Worm (Caenorhabditis elegans) whole organism, midembryonic: ENCODE results near the gene F35F10.1.
A peak's percentile ranks its signal among the peaks of the same experiment; 100 is the strongest.

Source experiments
- T22C8.4 ChIP-seq: fragments of 200-800 bp; sonication (Bioruptor generic); IDR thresholded peaks from 2 replicates; pipeline ENCODE4 v1.3.6; 2022; ENCODE audit warnings: missing genetic modification characterization, missing compliant biosample characterization
- cog-1 ChIP-seq: sonication (generic microtip); optimal IDR thresholded peaks from 2 replicates; lab custom pipeline; 2016; ENCODE audit warnings: missing genetic modification characterization, missing compliant biosample characterization
- flt-1 ChIP-seq: fragments of 200-800 bp; sonication (Bioruptor generic); IDR thresholded peaks from 2 replicates; pipeline ENCODE4 v1.3.6; 2022; ENCODE audit warnings: missing genetic modification characterization, missing compliant biosample characterization
- klf-2 ChIP-seq: fragments of 200-800 bp; sonication (Bioruptor generic); conservative IDR thresholded peaks from 2 replicates; pipeline ENCODE4 v1.3.6; 2022; ENCODE audit warnings: missing genetic modification reagents, missing genetic modification characterization, missing compliant biosample characterization
- med-1 ChIP-seq: sonication (generic microtip); optimal IDR thresholded peaks from 2 replicates; lab custom pipeline; 2017; ENCODE audit warnings: missing genetic modification characterization, mild to moderate bottlenecking, missing compliant biosample characterization, antibody characterized with exemption, missing genetic modification reagents; ENCODE audit not compliant: insufficient read depth
- ref-1 ChIP-seq: fragments of 200-800 bp; sonication (Bioruptor generic); conservative IDR thresholded peaks from 2 replicates; pipeline ENCODE4 v1.3.6; 2022; ENCODE audit warnings: missing genetic modification reagents, missing genetic modification characterization, missing compliant biosample characterization
- tab-1 ChIP-seq: fragments of 200-800 bp; sonication (Bioruptor generic); IDR thresholded peaks from 2 replicates; pipeline ENCODE4 v1.3.6; 2022; ENCODE audit warnings: missing genetic modification characterization, missing compliant biosample characterization
- ztf-23 ChIP-seq: fragments of 200-800 bp; sonication (Bioruptor generic); IDR thresholded peaks from 2 replicates; pipeline ENCODE4 v1.3.6; 2022; ENCODE audit warnings: missing genetic modification reagents, missing genetic modification characterization, missing compliant biosample characterization
- ztf-29 ChIP-seq: fragments of 200-800 bp; sonication (Bioruptor generic); IDR thresholded peaks from 2 replicates; pipeline ENCODE4 v1.3.6; 2022; ENCODE audit warnings: missing genetic modification reagents, missing genetic modification characterization, missing compliant biosample characterization

F35F10.1 gene

DNA sequence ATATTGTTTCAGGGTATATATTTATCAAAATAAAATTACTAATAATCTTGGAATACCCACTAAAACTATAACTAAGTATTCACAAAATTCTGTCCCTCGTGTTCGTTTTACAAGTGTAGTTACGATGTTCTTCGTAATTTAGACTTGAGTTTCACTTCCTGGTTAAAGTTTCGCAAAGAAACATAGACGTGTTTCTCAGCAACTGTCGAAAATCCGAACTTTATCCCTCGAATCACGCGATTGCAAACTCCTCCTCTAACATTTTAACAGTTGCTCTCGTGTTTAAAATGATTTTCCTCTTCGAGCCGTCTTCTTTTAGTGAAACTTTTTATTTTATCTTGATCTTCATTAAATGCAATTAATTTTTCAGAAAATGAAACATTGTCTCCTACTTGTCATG is 36.1 kb upstream of the F35F10.1 start, which contains the start of gene T28A11.2:
T28A11.2 (plus strand) TSS at position 371 of the 400 bp plus-strand sequence.
- TF ChIP-seq T22C8.4 (GFP tag; lab: Robert Waterston, UW) (no peak), med-1 (GFP tag; lab: Kevin White, UChicago) (no peak), ztf-29 (GFP tag; lab: Robert Waterston, UW) (no peak), klf-2 (GFP tag; lab: Robert Waterston, UW) (no peak), flt-1 (GFP tag; lab: Robert Waterston, UW) (no peak), ref-1 (GFP tag; lab: Robert Waterston, UW) (no peak), cog-1 (tag; lab: Kevin White, UChicago) (no peak), ztf-23 (GFP tag; lab: Robert Waterston, UW) (no peak), tab-1 (GFP tag; lab: Robert Waterston, UW) (no peak)

DNA sequence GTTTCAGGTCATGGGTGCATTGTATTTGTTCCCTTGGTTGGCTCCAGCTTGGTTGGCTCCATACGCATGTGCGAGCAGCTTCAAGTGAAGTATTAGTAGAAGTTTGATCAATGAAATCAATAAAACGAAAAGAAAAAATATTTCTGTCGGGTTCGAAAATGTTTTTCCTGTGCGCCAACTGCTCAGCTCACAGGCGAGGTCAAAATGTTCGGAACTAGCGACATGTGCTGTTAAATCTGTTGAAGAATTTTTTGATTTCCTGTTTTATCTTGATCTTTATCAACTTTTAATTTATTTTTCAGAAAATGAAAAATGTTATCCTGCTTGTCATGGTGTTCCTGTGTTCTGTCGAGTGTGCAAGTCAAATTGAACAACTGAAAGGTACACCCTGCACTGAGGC is 34.6 kb upstream of the F35F10.1 start, which contains the start of gene T28A11.25:
T28A11.25 (plus strand) TSS at position 301 of the 400 bp plus-strand sequence.
- no peak for TF ChIP-seq med-1 (GFP tag; lab: Kevin White, UChicago)

DNA sequence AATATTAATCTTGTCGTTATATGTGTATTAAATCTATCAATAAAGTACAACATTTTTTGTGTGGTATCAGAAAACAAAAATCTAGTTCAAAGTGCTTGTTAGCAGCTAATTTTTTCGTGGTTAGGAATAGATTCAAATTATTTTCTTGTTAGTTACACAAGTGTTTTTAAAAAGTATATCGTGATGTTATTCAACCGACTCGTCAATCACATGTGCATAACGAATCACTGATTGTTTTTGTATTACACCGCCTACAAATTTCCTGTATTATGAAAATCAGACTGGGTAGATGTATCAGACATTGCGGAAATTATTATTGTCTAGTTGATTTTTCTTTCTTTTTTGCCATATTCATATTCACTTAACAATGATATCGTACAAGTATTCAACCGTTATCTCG is 33.1 kb upstream of the F35F10.1 start, which contains the start of gene str-64:
str-64 (plus strand) TSS at position 301 of the 400 bp plus-strand sequence.
- TF ChIP-seq T22C8.4 (GFP tag; lab: Robert Waterston, UW) (no peak), klf-2 (GFP tag; lab: Robert Waterston, UW) (no peak), cog-1 (tag; lab: Kevin White, UChicago) (no peak), ztf-29 (GFP tag; lab: Robert Waterston, UW) (no peak), tab-1 (GFP tag; lab: Robert Waterston, UW) (no peak), ztf-23 (GFP tag; lab: Robert Waterston, UW) (no peak), flt-1 (GFP tag; lab: Robert Waterston, UW) (no peak)

DNA sequence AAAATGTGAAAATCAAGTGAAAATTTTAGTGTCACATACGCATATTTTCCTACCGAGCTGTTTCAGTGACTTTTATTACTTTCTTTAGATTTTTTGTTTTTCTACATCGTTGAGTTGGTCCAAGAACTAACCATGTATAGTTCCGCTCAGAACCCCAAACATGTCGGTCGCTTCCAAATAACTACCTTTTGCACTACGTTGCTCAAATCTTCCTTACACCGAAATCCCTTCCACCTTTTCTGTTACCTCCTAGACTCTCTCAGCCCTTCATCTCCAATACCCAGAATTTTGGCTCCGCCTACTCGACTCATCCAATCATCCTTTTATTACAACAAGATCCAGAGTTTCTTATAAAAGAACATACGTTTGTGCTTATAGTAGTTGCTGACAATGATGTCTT is 31.5 kb upstream of the F35F10.1 start, which contains the start of gene F35F10.5:
F35F10.5 (plus strand) TSS at position 301 of the 400 bp plus-strand sequence.
- TF ChIP-seq ztf-23 (GFP tag; lab: Robert Waterston, UW) (0 out of 2 replicates have a peak, but pooled peaks have one; percentile 25), ztf-29 (GFP tag; lab: Robert Waterston, UW) (no peak)

DNA sequence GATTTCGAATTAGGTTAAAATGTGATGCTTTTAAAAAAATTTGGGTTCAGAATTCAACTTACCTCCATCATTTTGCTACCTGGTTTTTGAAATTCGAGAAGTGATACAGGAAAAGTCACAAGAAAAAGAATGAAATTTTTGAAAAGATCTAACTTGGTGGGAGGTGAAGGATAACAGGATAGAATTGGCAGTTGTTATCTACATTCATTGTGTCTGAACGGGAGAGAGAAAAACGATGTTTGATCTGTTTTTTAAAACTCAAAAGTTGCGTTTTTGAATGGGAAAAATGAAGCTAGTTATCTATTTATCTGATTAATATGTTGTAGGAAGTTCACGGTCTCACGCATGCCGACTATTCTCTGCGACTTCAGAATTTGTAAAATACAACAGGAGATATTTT is 28.8 kb upstream of the F35F10.1 start, which contains the start of gene F35F10.7:
F35F10.7 (minus strand) TSS at position 101 of the 400 bp plus-strand sequence.
- TF ChIP-seq cog-1 (tag; lab: Kevin White, UChicago) (no peak), tab-1 (GFP tag; lab: Robert Waterston, UW) (no peak), ztf-29 (GFP tag; lab: Robert Waterston, UW) (no peak), ztf-23 (GFP tag; lab: Robert Waterston, UW) (no peak), med-1 (GFP tag; lab: Kevin White, UChicago) (no peak), klf-2 (GFP tag; lab: Robert Waterston, UW) (no peak)

DNA sequence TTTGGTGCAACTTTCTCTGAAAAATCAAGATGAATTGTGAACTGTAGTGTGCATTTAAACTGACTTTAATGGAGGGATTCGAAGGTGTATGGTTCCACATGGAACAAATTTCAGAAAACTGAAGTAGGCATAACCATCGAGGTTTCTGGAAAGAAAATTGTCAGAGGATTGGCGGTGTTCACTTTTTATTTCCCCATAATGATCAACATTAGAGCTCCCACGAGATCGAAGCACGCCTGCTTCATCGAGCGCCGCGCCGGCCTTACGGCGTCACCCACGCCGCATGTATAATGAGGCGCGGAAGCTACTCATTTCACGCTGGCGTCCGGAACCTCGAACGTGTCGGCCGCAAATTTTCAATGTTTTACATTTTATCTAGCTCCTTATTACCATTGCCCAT is 28.0 kb upstream of the F35F10.1 start:
- no peak for TF ChIP-seq ztf-29 (GFP tag; lab: Robert Waterston, UW)
- no peak for TF ChIP-seq ref-1 (GFP tag; lab: Robert Waterston, UW)
- no peak for TF ChIP-seq cog-1 (tag; lab: Kevin White, UChicago)
- TF ChIP-seq ztf-23 (GFP tag; lab: Robert Waterston, UW), result no peak
- TF ChIP-seq med-1 (GFP tag; lab: Kevin White, UChicago), result no peak
- no peak for TF ChIP-seq klf-2 (GFP tag; lab: Robert Waterston, UW)
- no peak for TF ChIP-seq T22C8.4 (GFP tag; lab: Robert Waterston, UW)
- no peak for TF ChIP-seq tab-1 (GFP tag; lab: Robert Waterston, UW)
- TF ChIP-seq flt-1 (GFP tag; lab: Robert Waterston, UW), result no peak

DNA sequence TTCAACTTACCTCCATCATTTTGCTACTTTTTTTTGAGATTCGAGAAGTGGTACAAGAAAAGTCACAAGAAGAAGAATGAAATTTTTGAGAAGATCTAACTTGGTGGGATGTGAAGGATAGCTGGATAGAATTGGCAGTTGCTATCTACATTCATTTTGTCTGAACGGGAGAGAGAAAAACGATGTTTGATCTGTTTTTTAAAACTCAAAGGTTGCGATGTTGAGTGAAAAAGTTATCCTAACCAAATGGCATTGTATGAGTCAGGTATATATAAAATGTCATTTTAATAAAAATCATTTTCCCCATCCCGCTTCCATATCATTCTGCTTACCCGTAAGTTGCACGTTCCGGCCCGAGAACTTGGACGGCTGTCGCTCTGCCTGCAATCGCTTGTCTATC is 26.8 kb upstream of the F35F10.1 start, which contains the start of gene F35F10.6:
F35F10.6 (minus strand) TSS at position 101 of the 400 bp plus-strand sequence.
- TF ChIP-seq klf-2 (GFP tag; lab: Robert Waterston, UW) (no peak), tab-1 (GFP tag; lab: Robert Waterston, UW) (no peak), ztf-29 (GFP tag; lab: Robert Waterston, UW) (no peak), med-1 (GFP tag; lab: Kevin White, UChicago) (no peak), ref-1 (GFP tag; lab: Robert Waterston, UW) (no peak), flt-1 (GFP tag; lab: Robert Waterston, UW) (no peak)

DNA sequence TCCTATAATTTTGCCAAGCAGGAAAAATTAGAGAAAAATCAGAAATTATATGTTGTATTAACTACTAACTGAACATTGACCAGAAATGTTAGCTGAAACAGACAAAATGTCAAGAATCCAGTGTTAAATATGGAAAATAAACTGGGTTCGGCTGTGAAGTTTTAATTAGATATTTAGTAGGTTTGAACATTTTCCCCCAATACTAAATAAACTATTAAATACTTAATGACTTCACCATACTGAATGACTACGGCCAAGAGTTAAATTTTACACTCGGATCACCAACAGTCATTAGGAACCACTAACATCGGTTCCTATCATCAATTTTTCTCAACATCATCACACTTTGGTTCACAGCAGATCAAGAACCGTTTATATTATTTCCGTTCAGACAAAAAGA is 20.7 kb upstream of the F35F10.1 start:
- TF ChIP-seq cog-1 (tag; lab: Kevin White, UChicago) (no peak), ztf-29 (GFP tag; lab: Robert Waterston, UW) (no peak), tab-1 (GFP tag; lab: Robert Waterston, UW) (no peak), ref-1 (GFP tag; lab: Robert Waterston, UW) (no peak), T22C8.4 (GFP tag; lab: Robert Waterston, UW) (no peak), flt-1 (GFP tag; lab: Robert Waterston, UW) (no peak)

DNA sequence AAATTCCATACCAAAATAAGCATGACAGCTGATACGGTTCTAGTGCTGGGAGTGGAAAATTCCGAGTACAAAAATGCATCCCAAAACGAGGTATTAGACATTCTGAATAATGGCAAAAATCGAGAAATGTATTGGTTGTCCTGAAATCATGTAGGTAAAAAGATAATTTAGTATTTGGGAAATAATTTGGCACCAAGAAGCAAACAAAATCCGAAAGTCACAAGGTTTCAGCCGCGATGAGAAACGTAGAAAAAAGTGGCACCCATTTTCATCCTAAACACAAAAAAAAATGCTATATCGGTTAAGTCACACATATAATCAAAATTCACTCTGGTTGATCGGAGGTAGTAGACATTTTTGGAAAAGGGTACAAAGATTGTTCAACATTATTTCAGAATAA is 18.3 kb upstream of the F35F10.1 start, which contains the start of gene srx-122:
srx-122 (minus strand) TSS at position 101 of the 400 bp plus-strand sequence.
- TF ChIP-seq ztf-23 (GFP tag; lab: Robert Waterston, UW), result no peak
- TF ChIP-seq ref-1 (GFP tag; lab: Robert Waterston, UW), result no peak
- TF ChIP-seq ztf-29 (GFP tag; lab: Robert Waterston, UW), result no peak
- no peak for TF ChIP-seq cog-1 (tag; lab: Kevin White, UChicago)
- no peak for TF ChIP-seq tab-1 (GFP tag; lab: Robert Waterston, UW)
- no peak for TF ChIP-seq T22C8.4 (GFP tag; lab: Robert Waterston, UW)
- TF ChIP-seq klf-2 (GFP tag; lab: Robert Waterston, UW), result no peak
- no peak for TF ChIP-seq flt-1 (GFP tag; lab: Robert Waterston, UW)
- no peak for TF ChIP-seq med-1 (GFP tag; lab: Kevin White, UChicago)
